Worm (Caenorhabditis elegans) whole organism, L4 larva: ENCODE data around the gene srp-7.

Experiments used
- F10B5.3 ChIP-seq: sonication (generic microtip); optimal IDR thresholded peaks from 2 replicates; lab custom pipeline; 2016; ENCODE audit warnings: mild to moderate bottlenecking, missing genetic modification characterization, missing compliant biosample characterization
- T20F7.1 ChIP-seq: fragments of 200-800 bp; sonication (Bioruptor generic); optimal IDR thresholded peaks from 2 replicates; lab custom pipeline; 2018; ENCODE audit warnings: mild to moderate bottlenecking, missing genetic modification characterization, missing compliant biosample characterization
- Y105C5A.15 ChIP-seq: fragments of 200-800 bp; sonication (Bioruptor generic); IDR thresholded peaks from 2 replicates; pipeline ENCODE4 v1.3.6; 2022; ENCODE audit warnings: missing genetic modification characterization, missing compliant biosample characterization
- Y48G9A.11 ChIP-seq: fragments of 200-800 bp; sonication (Bioruptor generic); IDR thresholded peaks from 2 replicates; pipeline ENCODE4 v1.3.6; 2022; ENCODE audit warnings: missing genetic modification reagents, missing genetic modification characterization, missing compliant biosample characterization
- Y75B8A.6 ChIP-seq: fragments of 200-800 bp; sonication (Bioruptor generic); IDR thresholded peaks from 2 replicates; pipeline ENCODE4 v1.3.6; 2022; ENCODE audit warnings: missing genetic modification reagents, missing genetic modification characterization, missing compliant biosample characterization
- aly-2 ChIP-seq: sonication (generic microtip); optimal IDR thresholded peaks from 2 replicates; lab custom pipeline; 2018; ENCODE audit warnings: missing biosample characterization, missing genetic modification characterization
- attf-4 ChIP-seq: sonication (generic microtip); optimal IDR thresholded peaks from 3 replicates; lab custom pipeline; 2017; ENCODE audit warnings: missing biosample characterization, missing genetic modification characterization
- ceh-20 ChIP-seq: fragments of 200-800 bp; sonication (Bioruptor generic); IDR thresholded peaks from 2 replicates; pipeline ENCODE4 v1.3.6; 2022; ENCODE audit warnings: missing genetic modification reagents, missing genetic modification characterization, missing compliant biosample characterization
- ceh-32 ChIP-seq: sonication (generic microtip); optimal IDR thresholded peaks from 2 replicates; lab custom pipeline; 2016; ENCODE audit warnings: mild to moderate bottlenecking, missing genetic modification characterization, missing compliant biosample characterization; ENCODE audit not compliant: poor library complexity
- ceh-82 ChIP-seq: sonication (generic microtip); optimal IDR thresholded peaks from 2 replicates; lab custom pipeline; 2017; ENCODE audit warnings: missing biosample characterization, missing genetic modification characterization
- cey-2 ChIP-seq: sonication (generic microtip); optimal IDR thresholded peaks from 3 replicates; lab custom pipeline; 2017; ENCODE audit warnings: missing genetic modification characterization, mild to moderate bottlenecking, missing compliant biosample characterization, antibody characterized with exemption, borderline replicate concordance; ENCODE audit not compliant: insufficient read depth
- ctbp-1 ChIP-seq: fragments of 200-800 bp; sonication (Bioruptor generic); IDR thresholded peaks from 2 replicates; pipeline ENCODE4 v1.3.6; 2022; ENCODE audit warnings: missing genetic modification reagents, missing genetic modification characterization, missing compliant biosample characterization
- daf-12 ChIP-seq: fragments of 150-350 bp; optimal IDR thresholded peaks from 2 replicates; lab custom pipeline; 2014; ENCODE audit warnings: missing biosample characterization, missing genetic modification reagents, missing genetic modification characterization
- daf-16 ChIP-seq, 3 experiments: sonication (generic microtip); optimal IDR thresholded peaks; 2 replicates each; lab custom pipeline; 2016 to 2017; ENCODE audit warnings: missing genetic modification characterization in 3 of 3, missing genetic modification reagents in 3 of 3, mild to moderate bottlenecking in 2 of 3, missing compliant biosample characterization in 2 of 3, missing biosample characterization in 1 of 3, moderate library complexity in 1 of 3
- dmd-6 ChIP-seq: fragments of 200-800 bp; sonication (Bioruptor generic); IDR thresholded peaks from 2 replicates; pipeline ENCODE4 v1.3.6; 2022; ENCODE audit warnings: missing genetic modification reagents, missing genetic modification characterization, missing compliant biosample characterization
- dmd-8 ChIP-seq: fragments of 200-800 bp; sonication (Bioruptor generic); IDR thresholded peaks from 2 replicates; pipeline ENCODE4 v1.3.6; 2022; ENCODE audit warnings: missing genetic modification characterization, missing compliant biosample characterization
- dve-1 ChIP-seq: sonication (generic microtip); optimal IDR thresholded peaks from 2 replicates; lab custom pipeline; 2017; ENCODE audit warnings: antibody characterized with exemption, mild to moderate bottlenecking, missing genetic modification characterization, missing compliant biosample characterization; ENCODE audit not compliant: insufficient read depth
- egl-43 ChIP-seq: fragments of 200-800 bp; sonication (Bioruptor generic); IDR thresholded peaks from 2 replicates; pipeline ENCODE4 v1.3.6; 2022; ENCODE audit warnings: missing genetic modification reagents, missing genetic modification characterization, missing compliant biosample characterization
- lim-7 ChIP-seq: fragments of 200-800 bp; sonication (Bioruptor generic); IDR thresholded peaks from 2 replicates; pipeline ENCODE4 v1.3.6; 2022; ENCODE audit warnings: missing genetic modification characterization, missing compliant biosample characterization
- lin-29 ChIP-seq: fragments of 200-800 bp; sonication (Bioruptor generic); IDR thresholded peaks from 2 replicates; pipeline ENCODE4 v1.3.6; 2022; ENCODE audit warnings: missing genetic modification reagents, missing genetic modification characterization, missing compliant biosample characterization
- madf-5 ChIP-seq, 2 experiments: fragments of 200-800 bp; sonication (Bioruptor generic); IDR thresholded peaks; 2 replicates each; pipeline ENCODE4 v1.3.6; 2022; ENCODE audit warnings: missing compliant biosample characterization in 2 of 2, missing genetic modification characterization in 2 of 2
- nhr-10 ChIP-seq: fragments of 150-350 bp; optimal IDR thresholded peaks from 2 replicates; lab custom pipeline; 2014; ENCODE audit warnings: missing biosample characterization, missing genetic modification characterization
- nhr-111 ChIP-seq: fragments of 200-800 bp; sonication (Bioruptor generic); optimal IDR thresholded peaks from 2 replicates; lab custom pipeline; 2018; ENCODE audit warnings: mild to moderate bottlenecking, missing genetic modification characterization, missing compliant biosample characterization
- nhr-28 ChIP-seq: fragments of 150-350 bp; optimal IDR thresholded peaks from 2 replicates; lab custom pipeline; 2014; ENCODE audit warnings: missing biosample characterization, missing genetic modification characterization
- nhr-48 ChIP-seq: sonication (generic microtip); optimal IDR thresholded peaks from 2 replicates; lab custom pipeline; 2016; ENCODE audit warnings: mild to moderate bottlenecking, missing genetic modification characterization, missing compliant biosample characterization
- nhr-6 ChIP-seq: fragments of 150-350 bp; optimal IDR thresholded peaks from 2 replicates; lab custom pipeline; 2014; ENCODE audit warnings: missing biosample characterization, missing genetic modification characterization
- nhr-76 ChIP-seq: fragments of 150-350 bp; optimal IDR thresholded peaks from 2 replicates; lab custom pipeline; 2014; ENCODE audit warnings: missing biosample characterization, missing genetic modification characterization
- nhr-77 ChIP-seq: fragments of 150-350 bp; optimal IDR thresholded peaks from 2 replicates; lab custom pipeline; 2014; ENCODE audit warnings: missing biosample characterization, missing genetic modification characterization
- pqm-1 ChIP-seq: sonication (generic microtip); optimal IDR thresholded peaks from 2 replicates; lab custom pipeline; 2017; ENCODE audit warnings: missing biosample characterization, missing genetic modification characterization
- rbr-2 ChIP-seq: sonication (generic microtip); optimal IDR thresholded peaks from 2 replicates; lab custom pipeline; 2016; ENCODE audit warnings: missing genotype, missing genetic modification characterization, missing compliant biosample characterization
- spr-3 ChIP-seq: fragments of 200-800 bp; sonication (Bioruptor generic); optimal IDR thresholded peaks from 2 replicates; lab custom pipeline; 2018; ENCODE audit warnings: mild to moderate bottlenecking, missing genetic modification characterization, missing compliant biosample characterization
- unc-130 ChIP-seq: sonication (generic microtip); optimal IDR thresholded peaks from 2 replicates; lab custom pipeline; 2016; ENCODE audit warnings: missing genetic modification reagents, missing genetic modification characterization, missing compliant biosample characterization
- unc-39 ChIP-seq: sonication (generic microtip); optimal IDR thresholded peaks from 2 replicates; lab custom pipeline; 2017; ENCODE audit warnings: missing biosample characterization, missing genetic modification characterization
- unc-62 ChIP-seq, 3 experiments: fragments of 150-350 bp in 1 of 3; sonication (generic microtip); optimal IDR thresholded peaks in 2 of 3; peaks in 1 of 3; 1 replicate in 1 of 3; 2 replicates in 2 of 3; lab custom pipeline; 2014 to 2017; ENCODE audit warnings: missing biosample characterization in 3 of 3, missing genetic modification characterization in 3 of 3, missing genetic modification reagents in 3 of 3, missing genotype in 1 of 3

srp-7 gene

ce11 chrV:8144515-8144914 is 34.4 kb upstream of the srp-7 start:
- TF ChIP-seq dve-1 (no peak), nhr-76 (no peak), unc-62 (GFP tag; optimal IDR thresholded peaks at IDR 0.05 in 1 of 2; lab: Kevin White, UChicago) (peak in 1 of 2 experiments; percentile 95), unc-62 (tag; optimal IDR thresholded peaks at IDR 0.05; lab: Kevin White, UChicago) (no peak), ceh-32 (no peak)

ce11 chrV:8145329-8145728 is 33.6 kb upstream of the srp-7 start, which contains the start of gene D1014.13:
Gene D1014.13, plus strand, starts transcription at chrV:8145629.
- TF ChIP-seq unc-39 (tag; lab: Kevin White, UChicago), result no peak
- peak in 1 of 2 experiments; percentile 74 for TF ChIP-seq unc-62 (GFP tag; optimal IDR thresholded peaks at IDR 0.05 in 1 of 2; lab: Kevin White, UChicago)
- no peak for TF ChIP-seq unc-62 (tag; optimal IDR thresholded peaks at IDR 0.05; lab: Kevin White, UChicago)

DNA sequence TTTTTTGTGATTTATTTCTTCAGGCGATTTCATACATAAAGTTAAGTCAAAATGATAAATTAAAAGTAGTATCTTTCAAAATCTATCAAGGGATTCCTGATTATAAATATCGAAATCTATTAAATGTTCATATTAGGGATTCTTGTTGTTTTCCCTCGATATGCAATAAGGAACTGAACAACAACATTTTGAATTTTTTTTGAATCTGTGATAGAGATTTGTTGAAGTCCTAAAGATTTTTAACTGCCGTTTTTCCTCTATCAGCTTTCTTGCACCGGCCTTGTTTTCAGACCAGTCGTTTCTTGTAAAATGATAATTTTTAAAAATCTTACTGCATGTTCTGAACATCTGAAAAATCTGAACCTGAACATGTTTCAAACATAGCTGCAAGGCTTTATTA is 23.2 kb upstream of the srp-7 start:
- no peak for TF ChIP-seq rbr-2 (tag; lab: Kevin White, UChicago)
- no peak for TF ChIP-seq unc-62 (GFP tag; optimal IDR thresholded peaks at IDR 0.05 in 1 of 2; lab: Kevin White, UChicago)
- TF ChIP-seq unc-62 (tag; optimal IDR thresholded peaks at IDR 0.05; lab: Kevin White, UChicago), result no peak
- no peak for TF ChIP-seq nhr-6 (tag; lab: Kevin White, UChicago)
- TF ChIP-seq cey-2 (tag; lab: Kevin White, UChicago), result no peak
- TF ChIP-seq madf-5 (GFP tag; IDR thresholded peaks at IDR 0.05; lab: Robert Waterston, UW), result no peak
- TF ChIP-seq spr-3 (GFP tag; lab: Kevin White, UChicago), result no peak
- TF ChIP-seq dve-1, result no peak
- no peak for TF ChIP-seq lin-29 (GFP tag; lab: Robert Waterston, UW)
- no peak for TF ChIP-seq F10B5.3 (tag; lab: Kevin White, UChicago)
- TF ChIP-seq, all 104 proteins: peak for 0

ce11 chrV:8157446-8157845 is 21.5 kb upstream of the srp-7 start, which contains the start of gene sul-2:
Gene sul-2, plus strand, starts transcription at chrV:8157746.
- TF ChIP-seq spr-3 (GFP tag; lab: Kevin White, UChicago) (no peak), nhr-6 (tag; lab: Kevin White, UChicago) (no peak), Y48G9A.11 (GFP tag; lab: Robert Waterston, UW) (no peak), Y105C5A.15 (GFP tag; lab: Robert Waterston, UW) (no peak), ceh-20 (no peak), ctbp-1 (no peak), lim-7 (no peak), aly-2 (no peak), egl-43 (GFP tag; lab: Robert Waterston, UW) (no peak), nhr-111 (no peak), T20F7.1 (GFP tag; lab: Kevin White, UChicago) (no peak), ceh-82 (tag; lab: Kevin White, UChicago) (no peak), nhr-10 (tag; lab: Kevin White, UChicago) (no peak), dmd-8 (GFP tag; lab: Robert Waterston, UW) (no peak)

ce11 chrV:8159629-8160028 is 19.3 kb upstream of the srp-7 start, which contains the start of gene F20D6.6:
Gene F20D6.6, plus strand, starts transcription at chrV:8159929.
- TF ChIP-seq unc-130 (GFP tag; lab: Kevin White, UChicago), result no peak
- TF ChIP-seq, all 104 proteins: peak for 0

DNA sequence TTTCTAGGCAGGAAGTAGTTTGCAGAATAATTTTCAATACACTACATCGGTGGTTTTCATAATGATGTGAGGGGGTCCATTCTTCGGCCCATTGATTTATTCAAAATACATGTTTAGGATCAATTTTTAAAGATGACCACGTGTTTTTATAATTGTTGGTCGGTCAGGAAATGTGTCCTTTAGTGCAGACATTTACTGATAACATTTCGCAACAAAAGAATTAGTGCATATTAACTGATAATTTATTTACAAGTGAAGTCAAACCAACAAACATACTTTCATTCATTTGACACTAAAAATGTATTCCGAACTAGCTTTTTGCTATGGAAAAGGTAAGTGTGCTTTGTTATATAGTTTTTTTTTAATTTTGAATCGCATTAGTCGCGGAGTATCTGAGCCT is 17.2 kb upstream of the srp-7 start, which contains the start of gene F20D6.5:
Gene F20D6.5, plus strand, starts transcription at position 259 of the 400 bp plus-strand sequence.
- TF ChIP-seq pqm-1 (tag; lab: Kevin White, UChicago) (peak; percentile 48), nhr-28 (peak; percentile 58), dmd-6 (GFP tag; lab: Robert Waterston, UW) (peak; percentile 67), attf-4 (tag; lab: Kevin White, UChicago) (no peak), nhr-48 (tag; lab: Kevin White, UChicago) (no peak), daf-12 (tag; lab: Kevin White, UChicago) (no peak), Y75B8A.6 (no peak), nhr-77 (tag; lab: Kevin White, UChicago) (peak; percentile 25), daf-16 (GFP tag; optimal IDR thresholded peaks at IDR 0.05; lab: Kevin White, UChicago) (no peak), daf-16 (tag; optimal IDR thresholded peaks at IDR 0.05; lab: Kevin White, UChicago) (peak; percentile 70)
